Fruit fly (Drosophila melanogaster): ENCODE data around the gene Sfp24F.

The Sfp24F gene

dm6 chr2L:4448582-4449016 lies 6.7 kb upstream of the Sfp24F start, which contains the start of gene MFS18 (continued):
- TF ChIP-seq maf-S (GFP tag; optimal IDR thresholded peaks at IDR 0.05) (peak; percentile 97), NC2α (GFP tag; optimal IDR thresholded peaks at IDR 0.05) (peak; percentile 66), Ets65A (GFP tag) (peak; percentile 98), CG13775 (GFP tag; optimal IDR thresholded peaks at IDR 0.05) (peak; percentile 98), NC2β (GFP tag; optimal IDR thresholded peaks at IDR 0.05) (peak; percentile 66), Dip3 (GFP tag; optimal IDR thresholded peaks at IDR 0.05) (peak; percentile 82), mam (GFP tag; optimal IDR thresholded peaks at IDR 0.05) (peak; percentile 97), psq (GFP tag; optimal IDR thresholded peaks at IDR 0.05) (peak; percentile 91), CG15696 (tag; optimal IDR thresholded peaks at IDR 0.05) (peak; percentile 96), pros (GFP tag; optimal IDR thresholded peaks at IDR 0.05) (no peak), crol (GFP tag; IDR thresholded peaks at IDR 0.05) (peak; percentile 82), onecut (GFP tag; IDR thresholded peaks at IDR 0.05) (peak; percentile 89), CG17912 (GFP tag; optimal IDR thresholded peaks at IDR 0.05) (peak; percentile 34), Dp (GFP tag; optimal IDR thresholded peaks at IDR 0.05) (peak; percentile 43), usp (GFP tag; optimal IDR thresholded peaks at IDR 0.05) (no peak), CkIIα-i1 (GFP tag; IDR thresholded peaks at IDR 0.05) (peak; percentile 91), HLH3B (GFP tag; IDR thresholded peaks at IDR 0.05) (peak; percentile 99), CG14965 (GFP tag; optimal IDR thresholded peaks at IDR 0.05; ENCODE audit: borderline replicate concordance) (no peak), abd-A (tag; optimal IDR thresholded peaks at IDR 0.05) (no peak), grau (tag; optimal IDR thresholded peaks at IDR 0.05) (peak; percentile 91), CG1792 (GFP tag; optimal IDR thresholded peaks at IDR 0.05) (peak; percentile 72), CG17361 (GFP tag; IDR thresholded peaks at IDR 0.05) (peak; percentile 99), CG33557 (GFP tag; optimal IDR thresholded peaks at IDR 0.05) (peak; percentile 87), Sin3A (optimal IDR thresholded peaks at IDR 0.05) (no peak), dimm (GFP tag; IDR thresholded peaks at IDR 0.05) (peak; percentile 98), hth (optimal IDR thresholded peaks at IDR 0.05) (no peak), salm (tag; optimal IDR thresholded peaks at IDR 0.05) (peak; percentile 89), tin (GFP tag; optimal IDR thresholded peaks at IDR 0.05) (peak; percentile 99), corto (GFP tag; optimal IDR thresholded peaks at IDR 0.05) (no peak), cas (GFP tag; IDR thresholded peaks at IDR 0.05) (peak; percentile 98), sna (GFP tag; IDR thresholded peaks at IDR 0.05; ENCODE audit: partially characterized antibody) (peak; percentile 43; the same call in 1 of the 2 replicates), CG34422 (GFP tag; IDR thresholded peaks at IDR 0.05) (peak; percentile 99), CG33213 (GFP tag; optimal IDR thresholded peaks at IDR 0.05) (peak; percentile 68), Taf1 (GFP tag; IDR thresholded peaks at IDR 0.05) (peak; percentile 96), HmgD (GFP tag; optimal IDR thresholded peaks at IDR 0.05) (peak; percentile 6), CG5180 (GFP tag; optimal IDR thresholded peaks at IDR 0.05) (peak; percentile 86), schlank (tag; optimal IDR thresholded peaks at IDR 0.05) (peak; percentile 82), CG10959 (GFP tag; IDR thresholded peaks at IDR 0.05) (peak; percentile 98), nau (GFP tag; optimal IDR thresholded peaks at IDR 0.05) (no peak), sob (GFP tag; IDR thresholded peaks at IDR 0.05) (peak; percentile 98), Med (GFP tag) (peak; percentile 97), Hr78 (GFP tag; optimal IDR thresholded peaks at IDR 0.05) (no peak), CG17359 (tag; optimal IDR thresholded peaks at IDR 0.05) (peak; percentile 100), CG2875 (GFP tag; optimal IDR thresholded peaks at IDR 0.05) (peak; percentile 94), ci (GFP tag; IDR thresholded peaks at IDR 0.05) (peak; percentile 99), CG6175 (GFP tag; IDR thresholded peaks at IDR 0.05) (peak; percentile 97), CG2889 (GFP tag; IDR thresholded peaks at IDR 0.05) (peak; percentile 97), disco-r (GFP tag; optimal IDR thresholded peaks at IDR 0.05) (peak; percentile 65), ewg (GFP tag; optimal IDR thresholded peaks at IDR 0.05) (peak; percentile 88), BtbVII (GFP tag; optimal IDR thresholded peaks at IDR 0.05) (peak; percentile 97), Dek (tag; optimal IDR thresholded peaks at IDR 0.05) (peak; percentile 92), CG4328 (GFP tag; optimal IDR thresholded peaks at IDR 0.05) (peak; percentile 91)

All from whole organism, embryonic.